Worm (Caenorhabditis elegans) whole organism, early embryonic: ENCODE measurements around the gene F07H5.10.

Experiments
- ama-1 ChIP-seq: fragments of 150-350 bp; optimal IDR thresholded peaks from 2 replicates; lab custom pipeline; 2014
- flt-1 ChIP-seq: fragments of 200-800 bp; sonication (Bioruptor generic); IDR thresholded peaks from 2 replicates; pipeline ENCODE4 v1.3.6; 2022; ENCODE audit warnings: missing genetic modification characterization, missing compliant biosample characterization
- hnd-1 ChIP-seq: sonication (generic microtip); optimal IDR thresholded peaks from 2 replicates; lab custom pipeline; 2016; ENCODE audit warnings: missing genetic modification characterization, missing compliant biosample characterization
- pes-1 ChIP-seq: fragments of 200-800 bp; sonication (Bioruptor generic); IDR thresholded peaks from 2 replicates; pipeline ENCODE4 v1.3.6; 2022; ENCODE audit warnings: missing genetic modification reagents, missing genetic modification characterization, missing compliant biosample characterization
- scrt-1 ChIP-seq: fragments of 200-800 bp; sonication (Bioruptor generic); IDR thresholded peaks from 2 replicates; pipeline ENCODE4 v1.3.6; 2022; ENCODE audit warnings: missing genetic modification characterization, missing compliant biosample characterization

DNA sequence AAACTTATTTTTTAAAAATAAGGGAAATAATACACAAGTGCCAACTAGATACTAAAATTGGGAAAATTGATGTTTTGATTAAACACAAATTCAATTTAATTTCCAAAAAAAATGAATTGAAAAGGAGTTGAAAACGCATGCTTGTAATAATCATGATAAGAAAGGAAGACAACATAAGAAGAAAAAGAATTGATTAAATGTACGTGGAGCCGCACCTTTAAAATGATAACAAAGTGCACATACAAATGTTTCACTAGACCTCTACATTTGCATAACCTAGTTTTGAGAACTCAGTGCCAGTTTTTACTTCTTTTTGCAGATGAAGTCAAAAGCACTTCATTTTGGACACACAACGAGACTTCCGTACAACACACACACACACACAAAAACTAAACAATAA lies 46.6 kb downstream of the F07H5.10 start:
- no peak for TF ChIP-seq ama-1
- TF ChIP-seq scrt-1 (GFP tag; lab: Robert Waterston, UW) = no peak
- no peak for TF ChIP-seq hnd-1 (tag; lab: Kevin White, UChicago)
- no peak for TF ChIP-seq flt-1 (GFP tag; lab: Robert Waterston, UW)
- TF ChIP-seq pes-1 (GFP tag; lab: Robert Waterston, UW) = no peak
